Worm (Caenorhabditis elegans): ENCODE data around the gene srx-131.

DNA sequence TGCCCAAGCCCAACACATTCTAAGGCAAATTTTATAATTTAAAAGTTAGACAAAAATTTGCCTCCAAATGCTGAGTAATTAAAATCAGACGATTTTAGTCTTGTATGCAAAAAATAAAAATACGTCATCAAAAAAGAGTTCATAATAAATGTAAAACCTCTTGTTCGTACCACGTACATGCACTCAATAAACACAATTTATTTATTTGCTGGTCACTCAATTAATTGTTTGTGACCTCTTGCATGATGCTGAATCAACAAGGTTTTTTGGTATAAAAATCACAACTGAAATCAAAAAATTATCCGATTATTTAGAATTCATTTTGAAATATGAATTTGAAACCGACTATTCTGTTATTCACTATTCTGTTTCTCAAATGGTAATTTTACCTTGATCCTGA lies 4.9 kb downstream of the srx-131 start, which contains the start of gene hpx-2:
- TF ChIP-seq hmg-4 (GFP tag; optimal IDR thresholded peaks at IDR 0.05) (no peak), sea-1 (GFP tag; conservative IDR thresholded peaks at IDR 0.05) (no peak), ets-7 (tag; optimal IDR thresholded peaks at IDR 0.05) (no peak)
